Worm (Caenorhabditis elegans) whole organism, young adult: Measurements from ENCODE around the gene lido-18.

Source experiments
- B0019.2 ChIP-seq: fragments of 200-800 bp; sonication (Bioruptor generic); conservative IDR thresholded peaks from 2 replicates; pipeline ENCODE4 v1.3.6; 2022; ENCODE audit warnings: missing genetic modification reagents, missing genetic modification characterization, missing compliant biosample characterization
- B0261.1 ChIP-seq: sonication (generic microtip); optimal IDR thresholded peaks from 2 replicates; lab custom pipeline; 2016; ENCODE audit warnings: mild to moderate bottlenecking, missing genetic modification characterization, moderate library complexity, missing compliant biosample characterization
- B0336.3 ChIP-seq: fragments of 200-800 bp; sonication (Bioruptor generic); IDR thresholded peaks from 2 replicates; pipeline ENCODE4 v1.3.6; 2022; ENCODE audit warnings: missing genetic modification characterization, missing compliant biosample characterization
- F10E7.11 ChIP-seq: sonication (generic microtip); optimal IDR thresholded peaks from 2 replicates; lab custom pipeline; 2017; ENCODE audit warnings: mild to moderate bottlenecking, missing genetic modification characterization, moderate library complexity, missing compliant biosample characterization
- F39B2.1 ChIP-seq: fragments of 200-800 bp; sonication (Bioruptor generic); IDR thresholded peaks from 2 replicates; pipeline ENCODE4 v1.3.6; 2022; ENCODE audit warnings: missing genetic modification reagents, missing genetic modification characterization, missing compliant biosample characterization
- F57A8.1 ChIP-seq: fragments of 200-800 bp; sonication (Bioruptor generic); optimal IDR thresholded peaks from 2 replicates; lab custom pipeline; 2018; ENCODE audit warnings: mild to moderate bottlenecking, missing genetic modification characterization, moderate library complexity, missing compliant biosample characterization
- K11D2.4 ChIP-seq: fragments of 200-800 bp; sonication (Bioruptor generic); IDR thresholded peaks from 2 replicates; pipeline ENCODE4 v1.3.6; 2022; ENCODE audit warnings: missing genetic modification reagents, missing genetic modification characterization, missing compliant biosample characterization
- K12H6.12 ChIP-seq: fragments of 200-800 bp; sonication (Bioruptor generic); optimal IDR thresholded peaks from 2 replicates; lab custom pipeline; 2018; ENCODE audit warnings: mild to moderate bottlenecking, missing genetic modification characterization, missing compliant biosample characterization
- Y56A3A.18 ChIP-seq: fragments of 200-800 bp; sonication (Bioruptor generic); IDR thresholded peaks from 2 replicates; pipeline ENCODE4 v1.3.6; 2022; ENCODE audit warnings: missing genetic modification reagents, missing genetic modification characterization, missing compliant biosample characterization
- Y79H2A.3 ChIP-seq: fragments of 200-800 bp; sonication (Bioruptor generic); conservative IDR thresholded peaks from 2 replicates; pipeline ENCODE4 v1.3.6; 2022; ENCODE audit warnings: missing genetic modification reagents, missing genetic modification characterization, missing compliant biosample characterization
- akir-1 ChIP-seq: fragments of 200-800 bp; sonication (Bioruptor generic); optimal IDR thresholded peaks from 2 replicates; lab custom pipeline; 2018; ENCODE audit warnings: mild to moderate bottlenecking, missing genetic modification characterization, moderate library complexity, missing compliant biosample characterization
- ama-1 ChIP-seq, 3 experiments: fragments of 150-350 bp in 1 of 3; sonication (generic microtip) in 2 of 3; optimal IDR thresholded peaks; 2 replicates each; lab custom pipeline; 2014 to 2018; ENCODE audit warnings: missing biosample characterization in 2 of 3, missing genetic modification characterization in 2 of 3, missing genetic modification reagents in 2 of 3
- attf-3 ChIP-seq: fragments of 200-800 bp; sonication (Bioruptor generic); conservative IDR thresholded peaks from 2 replicates; pipeline ENCODE4 v1.3.6; 2022; ENCODE audit warnings: missing genetic modification reagents, missing genetic modification characterization, missing compliant biosample characterization
- bed-2 ChIP-seq: fragments of 200-800 bp; sonication (Bioruptor generic); IDR thresholded peaks from 2 replicates; pipeline ENCODE4 v1.3.6; 2022; ENCODE audit warnings: missing genetic modification reagents, missing genetic modification characterization, missing compliant biosample characterization
- ceh-27 ChIP-seq: fragments of 200-800 bp; sonication (Bioruptor generic); optimal IDR thresholded peaks from 2 replicates; lab custom pipeline; 2018; ENCODE audit warnings: mild to moderate bottlenecking, missing genetic modification characterization, moderate library complexity, missing compliant biosample characterization
- ceh-79 ChIP-seq: sonication (generic microtip); optimal IDR thresholded peaks from 2 replicates; lab custom pipeline; 2017; ENCODE audit warnings: mild to moderate bottlenecking, missing genetic modification characterization, missing compliant biosample characterization
- ceh-91 ChIP-seq: fragments of 200-800 bp; sonication (Bioruptor generic); IDR thresholded peaks from 2 replicates; pipeline ENCODE4 v1.3.6; 2022; ENCODE audit warnings: missing genetic modification reagents, missing genetic modification characterization, missing compliant biosample characterization
- die-1 ChIP-seq: sonication (generic microtip); optimal IDR thresholded peaks from 2 replicates; lab custom pipeline; 2016; ENCODE audit warnings: missing genotype, mild to moderate bottlenecking, missing genetic modification characterization, missing compliant biosample characterization
- dox-1 ChIP-seq: fragments of 200-800 bp; sonication (Bioruptor generic); IDR thresholded peaks from 2 replicates; pipeline ENCODE4 v1.3.6; 2022; ENCODE audit warnings: missing genetic modification reagents, missing genetic modification characterization, missing compliant biosample characterization
- dpff-1 ChIP-seq: sonication (generic microtip); optimal IDR thresholded peaks from 2 replicates; lab custom pipeline; 2017; ENCODE audit warnings: mild to moderate bottlenecking, missing genetic modification characterization, missing compliant biosample characterization
- ets-4 ChIP-seq: fragments of 200-800 bp; sonication (Bioruptor generic); optimal IDR thresholded peaks from 2 replicates; lab custom pipeline; 2018; ENCODE audit warnings: mild to moderate bottlenecking, missing genetic modification characterization, missing compliant biosample characterization
- gei-17 ChIP-seq: fragments of 200-800 bp; sonication (Bioruptor generic); optimal IDR thresholded peaks from 2 replicates; lab custom pipeline; 2018; ENCODE audit warnings: mild to moderate bottlenecking, missing genetic modification characterization, missing compliant biosample characterization
- hlh-12 ChIP-seq: sonication (generic microtip); optimal IDR thresholded peaks from 2 replicates; lab custom pipeline; 2016; ENCODE audit warnings: missing genetic modification characterization, missing compliant biosample characterization
- hmg-1.2 ChIP-seq: fragments of 200-800 bp; sonication (Bioruptor generic); IDR thresholded peaks from 2 replicates; pipeline ENCODE4 v1.3.6; 2022; ENCODE audit warnings: missing genetic modification reagents, missing genetic modification characterization, missing compliant biosample characterization
- hrde-1 ChIP-seq: sonication (generic microtip); optimal IDR thresholded peaks from 2 replicates; lab custom pipeline; 2016; ENCODE audit warnings: missing genetic modification characterization, mild to moderate bottlenecking, missing compliant biosample characterization, moderate library complexity, missing genotype, missing genetic modification reagents, borderline replicate concordance
- hsf-1 ChIP-seq: fragments of 200-800 bp; sonication (Bioruptor generic); IDR thresholded peaks from 2 replicates; pipeline ENCODE4 v1.3.6; 2022; ENCODE audit warnings: missing genetic modification reagents, missing genetic modification characterization, missing compliant biosample characterization
- lag-1 ChIP-seq: fragments of 200-800 bp; sonication (Bioruptor generic); IDR thresholded peaks from 2 replicates; pipeline ENCODE4 v1.3.6; 2022; ENCODE audit warnings: missing genetic modification reagents, missing genetic modification characterization, missing compliant biosample characterization
- let-526 ChIP-seq: fragments of 200-800 bp; sonication (Bioruptor generic); IDR thresholded peaks from 2 replicates; pipeline ENCODE4 v1.3.6; 2022; ENCODE audit warnings: missing genetic modification reagents, missing genetic modification characterization, missing compliant biosample characterization
- let-607 ChIP-seq, 2 experiments: fragments of 200-800 bp in 1 of 2; sonication (Bioruptor generic) in 1 of 2; sonication (generic microtip) in 1 of 2; optimal IDR thresholded peaks; 2 replicates each; lab custom pipeline; 2016 to 2018; ENCODE audit warnings: mild to moderate bottlenecking in 2 of 2, missing compliant biosample characterization in 2 of 2, missing genetic modification characterization in 2 of 2, moderate library complexity in 2 of 2, missing genotype in 1 of 2
- lin-35 ChIP-seq, 3 experiments: fragments of 150-350 bp in 2 of 3; sonication (generic microtip) in 1 of 3; optimal IDR thresholded peaks; 2 replicates each; lab custom pipeline; 2014 to 2018; ENCODE audit warnings: missing biosample characterization in 3 of 3, missing genetic modification characterization in 3 of 3, missing genetic modification reagents in 3 of 3
- lin-40 ChIP-seq: sonication (generic microtip); optimal IDR thresholded peaks from 2 replicates; lab custom pipeline; 2016; ENCODE audit warnings: missing genetic modification characterization, mild to moderate bottlenecking, missing compliant biosample characterization, missing genotype, missing genetic modification reagents
- lir-1 ChIP-seq: fragments of 200-800 bp; sonication (Bioruptor generic); conservative IDR thresholded peaks from 2 replicates; pipeline ENCODE4 v1.3.6; 2022; ENCODE audit warnings: missing genetic modification reagents, missing genetic modification characterization, missing compliant biosample characterization
- madf-6 ChIP-seq: fragments of 200-800 bp; sonication (Bioruptor generic); IDR thresholded peaks from 2 replicates; pipeline ENCODE4 v1.3.6; 2022; ENCODE audit warnings: missing genetic modification reagents, missing genetic modification characterization, missing compliant biosample characterization
- madf-8 ChIP-seq: fragments of 200-800 bp; sonication (Bioruptor generic); conservative IDR thresholded peaks from 2 replicates; pipeline ENCODE4 v1.3.6; 2022; ENCODE audit warnings: missing genetic modification reagents, missing genetic modification characterization, missing compliant biosample characterization
- nfya-1 ChIP-seq: sonication (generic microtip); optimal IDR thresholded peaks from 2 replicates; lab custom pipeline; 2017; ENCODE audit warnings: antibody characterized with exemption, missing compliant biosample characterization, missing genetic modification characterization, borderline replicate concordance; ENCODE audit not compliant: insufficient read depth
- nhr-179 ChIP-seq: sonication (generic microtip); optimal IDR thresholded peaks from 2 replicates; lab custom pipeline; 2016; ENCODE audit warnings: mild to moderate bottlenecking, missing genetic modification characterization, missing compliant biosample characterization
- nhr-80 ChIP-seq: sonication (generic microtip); optimal IDR thresholded peaks from 2 replicates; lab custom pipeline; 2016; ENCODE audit warnings: missing genetic modification characterization, missing compliant biosample characterization
- pbrm-1 ChIP-seq: fragments of 200-800 bp; sonication (Bioruptor generic); IDR thresholded peaks from 2 replicates; pipeline ENCODE4 v1.3.6; 2022; ENCODE audit warnings: missing genetic modification reagents, missing genetic modification characterization, missing compliant biosample characterization
- rpc-1 ChIP-seq, 2 experiments: fragments of 150-350 bp in 1 of 2; sonication (generic microtip) in 1 of 2; optimal IDR thresholded peaks; 2 replicates each; lab custom pipeline; 2014 to 2018; ENCODE audit warnings: missing biosample characterization in 1 of 2, missing genetic modification characterization in 1 of 2, missing genetic modification reagents in 1 of 2, missing genotype in 1 of 2
- sea-2 ChIP-seq: fragments of 200-800 bp; sonication (Bioruptor generic); IDR thresholded peaks from 2 replicates; pipeline ENCODE4 v1.3.6; 2022; ENCODE audit warnings: missing genetic modification characterization, missing compliant biosample characterization
- snpc-1.3 ChIP-seq: sonication (generic microtip); optimal IDR thresholded peaks from 2 replicates; lab custom pipeline; 2017; ENCODE audit warnings: missing genetic modification characterization, mild to moderate bottlenecking, missing compliant biosample characterization, antibody characterized with exemption, moderate library complexity, missing genotype, missing genetic modification reagents; ENCODE audit not compliant: insufficient read depth
- snpc-4 ChIP-seq, 5 experiments: fragments of 150-350 bp in 1 of 5; sonication (generic microtip) in 4 of 5; optimal IDR thresholded peaks; 2 replicates each; lab custom pipeline; 2014 to 2018; ENCODE audit warnings: missing genetic modification characterization in 5 of 5, missing biosample characterization in 3 of 5, antibody characterized with exemption in 2 of 5, mild to moderate bottlenecking in 2 of 5, missing compliant biosample characterization in 2 of 5, missing genotype in 2 of 5, moderate library complexity in 2 of 5, missing genetic modification reagents in 1 of 5
- zfh-2 ChIP-seq: fragments of 200-800 bp; sonication (Bioruptor generic); conservative IDR thresholded peaks from 2 replicates; pipeline ENCODE4 v1.3.6; 2022; ENCODE audit warnings: missing genetic modification reagents, missing genetic modification characterization, missing compliant biosample characterization
- zim-3 ChIP-seq: sonication (generic microtip); optimal IDR thresholded peaks from 2 replicates; lab custom pipeline; 2017; ENCODE audit warnings: mild to moderate bottlenecking, missing genetic modification characterization, moderate library complexity, missing compliant biosample characterization
- ztf-18 ChIP-seq: sonication (generic microtip); optimal IDR thresholded peaks from 2 replicates; lab custom pipeline; 2016; ENCODE audit warnings: missing genotype, mild to moderate bottlenecking, missing genetic modification characterization, missing compliant biosample characterization
- ztf-28 ChIP-seq: fragments of 200-800 bp; sonication (Bioruptor generic); IDR thresholded peaks from 2 replicates; pipeline ENCODE4 v1.3.6; 2022; ENCODE audit warnings: missing genetic modification reagents, missing genetic modification characterization, missing compliant biosample characterization
- ztf-3 ChIP-seq: fragments of 200-800 bp; sonication (Bioruptor generic); optimal IDR thresholded peaks from 2 replicates; lab custom pipeline; 2018; ENCODE audit warnings: mild to moderate bottlenecking, missing genetic modification characterization, missing compliant biosample characterization

lido-18 gene

ce11 chrIII:7710943-7711342 is 48.9 kb downstream of the lido-18 start (continued):
- TF ChIP-seq lir-1 (GFP tag; lab: Robert Waterston, UW) (0 out of 2 replicates have a peak, but pooled peaks have one; percentile 9), B0261.1 (no peak), gei-17 (GFP tag; lab: Kevin White, UChicago) (no peak), hmg-1.2 (peak; percentile 35; the same call in 1 of the 2 replicates), pbrm-1 (GFP tag; lab: Robert Waterston, UW) (no peak), ets-4 (GFP tag; lab: Kevin White, UChicago) (no peak), snpc-1.3 (tag; lab: Kevin White, UChicago) (no peak), K11D2.4 (GFP tag; lab: Robert Waterston, UW) (0 out of 2 replicates have a peak, but pooled peaks have one; percentile 23), hrde-1 (tag; lab: Kevin White, UChicago) (no peak), hlh-12 (tag; lab: Kevin White, UChicago) (no peak), akir-1 (GFP tag; lab: Kevin White, UChicago) (no peak), zfh-2 (GFP tag; lab: Robert Waterston, UW) (peak; percentile 70), attf-3 (GFP tag; lab: Robert Waterston, UW) (0 out of 2 replicates have a peak, but pooled peaks have one; percentile 11), ztf-3 (GFP tag; lab: Kevin White, UChicago) (no peak), K12H6.12 (tag; lab: Kevin White, UChicago) (peak; percentile 16), lin-35 (GFP tag; optimal IDR thresholded peaks at IDR 0.05; lab: Kevin White, UChicago) (no peak), B0019.2 (no peak), F10E7.11 (no peak), Y79H2A.3 (GFP tag; lab: Robert Waterston, UW) (no peak), sea-2 (GFP tag; lab: Robert Waterston, UW) (no peak), nfya-1 (no peak), bed-2 (no peak), ceh-79 (tag; lab: Kevin White, UChicago) (no peak), madf-6 (GFP tag; lab: Robert Waterston, UW) (no peak), madf-8 (no peak), snpc-4 (GFP tag; optimal IDR thresholded peaks at IDR 0.05; lab: Kevin White, UChicago) (no peak), snpc-4 (tag; optimal IDR thresholded peaks at IDR 0.05; lab: Kevin White, UChicago) (no peak), ceh-91 (GFP tag; lab: Robert Waterston, UW) (no peak), Y56A3A.18 (GFP tag; lab: Robert Waterston, UW) (no peak), ztf-18 (tag; lab: Kevin White, UChicago) (no peak), nhr-80 (tag; lab: Kevin White, UChicago) (peak; percentile 39), lag-1 (GFP tag; lab: Robert Waterston, UW) (no peak), let-526 (GFP tag; lab: Robert Waterston, UW) (no peak), F39B2.1 (GFP tag; lab: Robert Waterston, UW) (no peak), F57A8.1 (GFP tag; lab: Kevin White, UChicago) (no peak), ama-1 (optimal IDR thresholded peaks at IDR 0.05; lab: Kevin White, UChicago) (no peak), ama-1 (GFP tag; optimal IDR thresholded peaks at IDR 0.05; lab: Kevin White, UChicago) (no peak), hsf-1 (GFP tag; lab: Robert Waterston, UW) (no peak), ztf-28 (GFP tag; lab: Robert Waterston, UW) (no peak), lin-40 (tag; lab: Kevin White, UChicago) (no peak), dox-1 (GFP tag; lab: Robert Waterston, UW) (no peak; the same call in 1 of the 2 replicates), let-607 (tag; optimal IDR thresholded peaks at IDR 0.05; lab: Kevin White, UChicago) (no peak), zim-3 (tag; lab: Kevin White, UChicago) (no peak), B0336.3 (GFP tag; lab: Robert Waterston, UW) (no peak), dpff-1 (tag; lab: Kevin White, UChicago) (no peak), ceh-27 (GFP tag; lab: Kevin White, UChicago) (peak; percentile 78), rpc-1 (optimal IDR thresholded peaks at IDR 0.05; lab: Kevin White, UChicago) (no peak), rpc-1 (tag; optimal IDR thresholded peaks at IDR 0.05; lab: Kevin White, UChicago) (no peak), nhr-179 (tag; lab: Kevin White, UChicago) (no peak), die-1 (no peak)
